Fruit fly (Drosophila melanogaster) whole organism, prepupa: ENCODE measurements around the gene CG11737.

Source experiments
- CG15336 ChIP-seq: fragments of 200-800 bp; sonication (Bioruptor generic); IDR thresholded peaks from 2 replicates; pipeline ENCODE4 v1.3.6; 2022; ENCODE audit warnings: missing biosample characterization, missing genetic modification characterization
- CG3919 ChIP-seq: fragments of 200-800 bp; sonication (Bioruptor generic); optimal IDR thresholded peaks from 3 replicates; lab custom pipeline; 2016; ENCODE audit warnings: missing biosample characterization, missing genetic modification characterization
- CG4318 ChIP-seq: fragments of 200-800 bp; sonication (Bioruptor generic); optimal IDR thresholded peaks from 3 replicates; lab custom pipeline; 2017; ENCODE audit warnings: missing biosample characterization, mild to moderate bottlenecking, missing genetic modification characterization
- CG6792 ChIP-seq: fragments of 200-800 bp; sonication (Bioruptor generic); optimal IDR thresholded peaks from 3 replicates; lab custom pipeline; 2016; ENCODE audit warnings: missing biosample characterization, missing genetic modification characterization
- Ets96B ChIP-seq: fragments of 200-800 bp; optimal IDR thresholded peaks from 2 replicates; lab custom pipeline; 2019; ENCODE audit warnings: missing biosample characterization, mild to moderate bottlenecking, missing genetic modification characterization, moderate library complexity
- Hr39 ChIP-seq: fragments of 200-800 bp; sonication (Bioruptor generic); optimal IDR thresholded peaks from 2 replicates; lab custom pipeline; 2016; ENCODE audit warnings: missing biosample characterization, missing genetic modification characterization
- Lpt ChIP-seq: fragments of 200-800 bp; sonication (Bioruptor generic); optimal IDR thresholded peaks from 3 replicates; lab custom pipeline; 2016; ENCODE audit warnings: missing biosample characterization, missing genetic modification characterization
- dac ChIP-seq: fragments of 200-800 bp; sonication (Bioruptor generic); optimal IDR thresholded peaks from 2 replicates; lab custom pipeline; 2017; ENCODE audit warnings: missing biosample characterization, mild to moderate bottlenecking, missing genetic modification characterization
- net ChIP-seq: fragments of 200-800 bp; sonication (Bioruptor generic); optimal IDR thresholded peaks from 3 replicates; lab custom pipeline; 2016; ENCODE audit warnings: missing biosample characterization, missing genetic modification characterization

DNA sequence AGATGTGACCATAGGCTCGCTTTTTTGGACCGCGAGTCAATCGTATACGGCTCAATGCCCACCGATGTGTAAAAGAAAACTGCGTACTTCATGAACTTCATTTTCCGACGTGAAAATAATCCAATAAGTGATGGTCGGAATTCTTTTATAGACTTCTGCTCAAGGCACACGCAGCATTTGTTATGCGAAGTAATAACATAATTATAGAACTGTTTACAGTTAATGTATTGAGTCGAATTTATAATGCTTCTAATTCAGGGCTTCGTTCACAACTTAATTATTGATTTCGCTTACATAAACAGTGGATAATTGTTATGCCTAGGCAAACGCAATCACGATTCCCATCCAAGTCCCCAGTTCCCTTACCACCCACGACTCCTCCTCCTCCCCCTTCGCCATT lies 4.7 kb upstream of the CG11737 start, which contains the start of gene Or85c:
- TF ChIP-seq CG4318 (GFP tag; lab: Kevin White, UChicago) = no peak
- no peak for TF ChIP-seq CG15336 (GFP tag; lab: Robert Waterston, UW)
- TF ChIP-seq net = no peak
- TF ChIP-seq Lpt (GFP tag; lab: Kevin White, UChicago) = no peak
- no peak for TF ChIP-seq dac (GFP tag; lab: Kevin White, UChicago)
- TF ChIP-seq Hr39 = no peak
- no peak for TF ChIP-seq CG3919 (GFP tag; lab: Kevin White, UChicago)
- no peak for TF ChIP-seq CG6792 (GFP tag; lab: Kevin White, UChicago)
- no peak for TF ChIP-seq Ets96B (tag; lab: Kevin White, UChicago)
